Worm (Caenorhabditis elegans) whole organism, early embryonic: ENCODE results near the gene snai-1.

ENCODE experiments used
- B0310.2 ChIP-seq: sonication (generic microtip); optimal IDR thresholded peaks from 2 replicates; lab custom pipeline; 2016; ENCODE audit warnings: mild to moderate bottlenecking, missing genetic modification characterization, missing compliant biosample characterization
- F13C5.2 ChIP-seq: sonication (generic microtip); optimal IDR thresholded peaks from 2 replicates; lab custom pipeline; 2017; ENCODE audit warnings: mild to moderate bottlenecking, missing genetic modification characterization, inconsistent platforms, missing compliant biosample characterization
- aly-1 ChIP-seq: sonication (generic microtip); optimal IDR thresholded peaks from 2 replicates; lab custom pipeline; 2016; ENCODE audit warnings: missing genetic modification characterization, missing compliant biosample characterization
- ama-1 ChIP-seq: fragments of 150-350 bp; optimal IDR thresholded peaks from 2 replicates; lab custom pipeline; 2014
- ceh-13 ChIP-seq: fragments of 200-800 bp; sonication (Bioruptor generic); optimal IDR thresholded peaks from 2 replicates; lab custom pipeline; 2018; ENCODE audit warnings: mild to moderate bottlenecking, missing genetic modification characterization, missing compliant biosample characterization
- ceh-36 ChIP-seq: sonication (generic microtip); optimal IDR thresholded peaks from 2 replicates; lab custom pipeline; 2016; ENCODE audit warnings: missing genetic modification characterization, inconsistent platforms, missing compliant biosample characterization
- ets-7 ChIP-seq: sonication (generic microtip); optimal IDR thresholded peaks from 2 replicates; lab custom pipeline; 2016; ENCODE audit warnings: missing genotype, missing genetic modification characterization, missing compliant biosample characterization
- flt-1 ChIP-seq: fragments of 200-800 bp; sonication (Bioruptor generic); IDR thresholded peaks from 2 replicates; pipeline ENCODE4 v1.3.6; 2022; ENCODE audit warnings: missing genetic modification characterization, missing compliant biosample characterization
- hmbx-1 ChIP-seq: sonication (generic microtip); optimal IDR thresholded peaks from 2 replicates; lab custom pipeline; 2016; ENCODE audit warnings: mild to moderate bottlenecking, missing genetic modification characterization, missing compliant biosample characterization
- hmg-4 ChIP-seq: fragments of 200-800 bp; sonication (Bioruptor generic); optimal IDR thresholded peaks from 2 replicates; lab custom pipeline; 2018; ENCODE audit warnings: mild to moderate bottlenecking, missing genetic modification characterization, missing compliant biosample characterization
- hnd-1 ChIP-seq: sonication (generic microtip); optimal IDR thresholded peaks from 2 replicates; lab custom pipeline; 2016; ENCODE audit warnings: missing genetic modification characterization, missing compliant biosample characterization
- pes-1 ChIP-seq: fragments of 200-800 bp; sonication (Bioruptor generic); IDR thresholded peaks from 2 replicates; pipeline ENCODE4 v1.3.6; 2022; ENCODE audit warnings: missing genetic modification reagents, missing genetic modification characterization, missing compliant biosample characterization
- scrt-1 ChIP-seq: fragments of 200-800 bp; sonication (Bioruptor generic); IDR thresholded peaks from 2 replicates; pipeline ENCODE4 v1.3.6; 2022; ENCODE audit warnings: missing genetic modification characterization, missing compliant biosample characterization
- sea-1 ChIP-seq: fragments of 200-800 bp; sonication (Bioruptor generic); conservative IDR thresholded peaks from 2 replicates; pipeline ENCODE4 v1.3.6; 2022; ENCODE audit warnings: missing genetic modification characterization, missing compliant biosample characterization
- tbx-11 ChIP-seq: fragments of 200-800 bp; sonication (Bioruptor generic); IDR thresholded peaks from 2 replicates; pipeline ENCODE4 v1.3.6; 2022; ENCODE audit warnings: missing genetic modification characterization, missing compliant biosample characterization
- tbx-37 ChIP-seq: fragments of 200-800 bp; sonication (Bioruptor generic); conservative IDR thresholded peaks from 2 replicates; pipeline ENCODE4 v1.3.6; 2022; ENCODE audit warnings: missing genetic modification reagents, missing genetic modification characterization, missing compliant biosample characterization
- tra-4 ChIP-seq: sonication (generic microtip); optimal IDR thresholded peaks from 2 replicates; lab custom pipeline; 2017; ENCODE audit warnings: missing genetic modification characterization, missing compliant biosample characterization

The snai-1 gene

ce11 chrIV:298204-298603 is 15.3 kb downstream of the snai-1 start, which contains the start of gene pnp-1:
TSS of gene pnp-1 (minus strand) at chrIV:298304.
- TF ChIP-seq ama-1 (no peak), tra-4 (tag; lab: Kevin White, UChicago) (no peak), B0310.2 (tag; lab: Kevin White, UChicago) (no peak), F13C5.2 (tag; lab: Kevin White, UChicago) (no peak), ets-7 (tag; lab: Kevin White, UChicago) (no peak), aly-1 (tag; lab: Kevin White, UChicago) (no peak), hnd-1 (tag; lab: Kevin White, UChicago) (no peak), tbx-11 (GFP tag; lab: Robert Waterston, UW) (no peak), hmbx-1 (tag; lab: Kevin White, UChicago) (no peak), hmg-4 (GFP tag; lab: Kevin White, UChicago) (no peak), scrt-1 (GFP tag; lab: Robert Waterston, UW) (no peak), tbx-37 (GFP tag; lab: Robert Waterston, UW) (no peak), sea-1 (GFP tag; lab: Robert Waterston, UW) (no peak), pes-1 (GFP tag; lab: Robert Waterston, UW) (no peak)

ce11 chrIV:296849-297248 is 16.7 kb downstream of the snai-1 start:
- no peak for TF ChIP-seq hmbx-1 (tag; lab: Kevin White, UChicago)
- TF ChIP-seq hnd-1 (tag; lab: Kevin White, UChicago), result no peak
- no peak for TF ChIP-seq aly-1 (tag; lab: Kevin White, UChicago)
- no peak for TF ChIP-seq pes-1 (GFP tag; lab: Robert Waterston, UW)
- TF ChIP-seq F13C5.2 (tag; lab: Kevin White, UChicago), result no peak
- TF ChIP-seq ceh-36, result no peak
- no peak for TF ChIP-seq flt-1 (GFP tag; lab: Robert Waterston, UW)
- TF ChIP-seq ceh-13 (GFP tag; lab: Kevin White, UChicago), result no peak
- no peak for TF ChIP-seq tbx-37 (GFP tag; lab: Robert Waterston, UW)
- TF ChIP-seq B0310.2 (tag; lab: Kevin White, UChicago), result no peak
- TF ChIP-seq tbx-11 (GFP tag; lab: Robert Waterston, UW), result no peak
- no peak for TF ChIP-seq hmg-4 (GFP tag; lab: Kevin White, UChicago)
- no peak for TF ChIP-seq tra-4 (tag; lab: Kevin White, UChicago)

- TF ChIP-seq ceh-13 (GFP tag; lab: Kevin White, UChicago), result no peak
- no peak for TF ChIP-seq tbx-11 (GFP tag; lab: Robert Waterston, UW)
- TF ChIP-seq hmg-4 (GFP tag; lab: Kevin White, UChicago), result no peak
- no peak for TF ChIP-seq ceh-36
- no peak for TF ChIP-seq flt-1 (GFP tag; lab: Robert Waterston, UW)
- no peak for TF ChIP-seq scrt-1 (GFP tag; lab: Robert Waterston, UW)
- TF ChIP-seq hnd-1 (tag; lab: Kevin White, UChicago), result no peak
- no peak for TF ChIP-seq sea-1 (GFP tag; lab: Robert Waterston, UW)
These were observed 17.7 kb downstream of the snai-1 start for ce11 chrIV:295734-296201.

ce11 chrIV:294737-295136 is 18.8 kb downstream of the snai-1 start:
- TF ChIP-seq B0310.2 (tag; lab: Kevin White, UChicago) (no peak), tra-4 (tag; lab: Kevin White, UChicago) (no peak), ets-7 (tag; lab: Kevin White, UChicago) (no peak), sea-1 (GFP tag; lab: Robert Waterston, UW) (no peak), hmbx-1 (tag; lab: Kevin White, UChicago) (no peak), tbx-11 (GFP tag; lab: Robert Waterston, UW) (no peak), ceh-36 (no peak), hmg-4 (GFP tag; lab: Kevin White, UChicago) (no peak), pes-1 (GFP tag; lab: Robert Waterston, UW) (no peak), scrt-1 (GFP tag; lab: Robert Waterston, UW) (no peak), hnd-1 (tag; lab: Kevin White, UChicago) (no peak), aly-1 (tag; lab: Kevin White, UChicago) (no peak), F13C5.2 (tag; lab: Kevin White, UChicago) (no peak), ama-1 (no peak), ceh-13 (GFP tag; lab: Kevin White, UChicago) (no peak), tbx-37 (GFP tag; lab: Robert Waterston, UW) (no peak), flt-1 (GFP tag; lab: Robert Waterston, UW) (no peak)

DNA sequence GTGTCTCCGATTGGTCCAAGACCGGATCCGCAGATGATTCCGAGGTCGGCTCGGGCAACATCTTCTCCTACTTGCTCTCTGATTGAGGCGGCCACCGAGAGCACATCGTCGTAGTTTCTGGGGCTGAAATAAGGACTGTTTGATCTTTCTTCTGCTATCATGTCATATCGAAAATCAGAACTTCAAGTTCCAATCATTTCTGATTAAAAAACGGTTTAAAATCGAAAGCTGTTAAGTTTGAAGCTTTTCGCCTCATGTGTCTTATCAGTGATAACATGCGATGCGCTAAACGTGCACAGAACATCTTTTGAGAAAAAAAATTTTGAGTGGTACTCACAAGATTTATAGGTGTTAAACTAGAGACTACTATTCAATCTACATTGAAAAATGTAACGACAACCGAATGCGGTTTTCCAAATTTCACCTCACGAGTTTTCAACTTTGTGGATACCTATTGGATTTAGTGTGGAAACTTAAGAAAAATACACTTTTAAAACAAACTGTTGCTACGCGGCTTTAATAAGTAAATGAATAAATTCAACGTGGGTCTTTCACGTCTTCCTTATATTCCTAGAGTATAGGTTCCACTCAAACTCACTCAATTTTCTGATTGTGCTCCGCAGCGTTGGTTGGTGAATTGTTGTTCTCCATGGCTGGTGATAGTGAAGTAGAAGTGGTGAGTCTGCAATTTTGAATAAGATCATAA is 19.4 kb downstream of the snai-1 start:
- no peak for TF ChIP-seq tbx-37 (GFP tag; lab: Robert Waterston, UW)
- no peak for TF ChIP-seq ets-7 (tag; lab: Kevin White, UChicago)
- TF ChIP-seq ceh-13 (GFP tag; lab: Kevin White, UChicago), result no peak
- TF ChIP-seq ceh-36, result no peak
- no peak for TF ChIP-seq F13C5.2 (tag; lab: Kevin White, UChicago)
- no peak for TF ChIP-seq tbx-11 (GFP tag; lab: Robert Waterston, UW)
- no peak for TF ChIP-seq hmbx-1 (tag; lab: Kevin White, UChicago)

DNA sequence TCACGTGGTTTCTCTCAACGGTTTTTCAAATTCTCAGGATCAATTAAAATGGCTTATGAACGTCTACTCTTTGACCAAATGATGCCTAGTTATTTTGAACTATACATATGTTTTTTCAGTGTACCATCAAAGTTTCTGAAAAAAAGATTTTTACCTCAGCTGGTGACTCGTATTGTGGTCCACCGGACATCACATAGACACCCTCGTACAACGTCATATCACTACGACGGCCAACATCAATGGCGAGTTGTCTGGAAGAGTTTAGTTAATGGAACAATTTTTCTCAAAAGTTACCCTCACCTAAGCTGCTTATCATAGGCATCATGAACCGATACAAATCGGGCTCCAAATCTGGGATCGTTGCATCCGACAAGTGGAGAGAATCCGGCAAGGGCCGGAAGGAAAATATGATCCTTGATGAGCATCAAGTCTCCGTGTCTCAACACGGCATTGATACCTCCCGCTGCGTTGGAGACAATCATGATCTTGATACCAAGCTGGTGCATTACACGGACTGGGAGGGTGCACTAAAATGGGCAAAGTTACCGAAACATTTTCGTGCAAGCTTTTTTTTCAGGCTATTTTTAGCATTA is 20.3 kb downstream of the snai-1 start:
- no peak for TF ChIP-seq sea-1 (GFP tag; lab: Robert Waterston, UW)
- no peak for TF ChIP-seq tbx-11 (GFP tag; lab: Robert Waterston, UW)
- TF ChIP-seq ceh-13 (GFP tag; lab: Kevin White, UChicago), result no peak
- TF ChIP-seq hmbx-1 (tag; lab: Kevin White, UChicago), result no peak
- TF ChIP-seq flt-1 (GFP tag; lab: Robert Waterston, UW), result no peak
- TF ChIP-seq B0310.2 (tag; lab: Kevin White, UChicago), result no peak
- no peak for TF ChIP-seq F13C5.2 (tag; lab: Kevin White, UChicago)
- TF ChIP-seq hnd-1 (tag; lab: Kevin White, UChicago), result no peak
- TF ChIP-seq scrt-1 (GFP tag; lab: Robert Waterston, UW), result no peak
- TF ChIP-seq aly-1 (tag; lab: Kevin White, UChicago), result no peak
